Fruit fly (Drosophila melanogaster) whole organism, adult: Measurements from ENCODE around the gene Edem1.
A peak's percentile ranks its signal among the peaks of the same experiment; 100 is the strongest.

Experiments
- CG11617 ChIP-seq: fragments of 200-800 bp; sonication (Bioruptor generic); optimal IDR thresholded peaks from 2 replicates; lab custom pipeline; 2017; ENCODE audit warnings: mild to moderate bottlenecking, missing biosample characterization, missing genetic modification reagents, missing genetic modification characterization
- CG12768 ChIP-seq: fragments of 200-800 bp; sonication (Bioruptor generic); optimal IDR thresholded peaks from 2 replicates; lab custom pipeline; 2017; ENCODE audit warnings: missing biosample characterization, missing genetic modification characterization, mild to moderate bottlenecking, moderate library complexity, missing genetic modification reagents
- CG14711 ChIP-seq: fragments of 200-800 bp; sonication (Bioruptor generic); optimal IDR thresholded peaks from 2 replicates; lab custom pipeline; 2018; ENCODE audit warnings: missing biosample characterization, mild to moderate bottlenecking, missing genetic modification characterization, moderate library complexity
- CG1620 ChIP-seq: fragments of 200-800 bp; sonication (Bioruptor generic); optimal IDR thresholded peaks from 2 replicates; lab custom pipeline; 2016; ENCODE audit warnings: missing biosample characterization, missing genetic modification characterization
- CG33017 ChIP-seq: fragments of 200-800 bp; sonication (Bioruptor generic); optimal IDR thresholded peaks from 2 replicates; lab custom pipeline; 2018; ENCODE audit warnings: missing biosample characterization, mild to moderate bottlenecking, missing genetic modification characterization, moderate library complexity
- CG5204 ChIP-seq: fragments of 200-800 bp; sonication (Bioruptor generic); optimal IDR thresholded peaks from 2 replicates; lab custom pipeline; 2016; ENCODE audit warnings: missing biosample characterization, missing genetic modification characterization
- CG7045 ChIP-seq: fragments of 200-800 bp; sonication (Bioruptor generic); optimal IDR thresholded peaks from 2 replicates; lab custom pipeline; 2017; ENCODE audit warnings: missing biosample characterization, mild to moderate bottlenecking, missing genetic modification characterization
- CG7101 ChIP-seq: fragments of 200-800 bp; sonication (Bioruptor generic); optimal IDR thresholded peaks from 2 replicates; lab custom pipeline; 2018; ENCODE audit warnings: missing biosample characterization, mild to moderate bottlenecking, missing genetic modification characterization, moderate library complexity
- Clk ChIP-seq: fragments of 200-800 bp; sonication (Bioruptor generic); optimal IDR thresholded peaks from 2 replicates; lab custom pipeline; 2017; ENCODE audit warnings: missing biosample characterization, missing genetic modification characterization
- Crg-1 ChIP-seq: fragments of 200-800 bp; sonication (Bioruptor generic); optimal IDR thresholded peaks from 2 replicates; lab custom pipeline; 2016; ENCODE audit warnings: missing biosample characterization, missing genetic modification characterization
- Hr96 ChIP-seq: fragments of 200-800 bp; sonication (Bioruptor generic); optimal IDR thresholded peaks from 2 replicates; lab custom pipeline; 2016; ENCODE audit warnings: missing biosample characterization, missing genetic modification characterization
- Mnt ChIP-seq: fragments of 200-800 bp; sonication (Bioruptor generic); optimal IDR thresholded peaks from 2 replicates; lab custom pipeline; 2016; ENCODE audit warnings: missing biosample characterization, mild to moderate bottlenecking, missing genetic modification characterization
- bab1 ChIP-seq: fragments of 200-800 bp; sonication (Bioruptor generic); optimal IDR thresholded peaks from 3 replicates; lab custom pipeline; 2019; ENCODE audit warnings: missing biosample characterization, mild to moderate bottlenecking, missing genetic modification characterization, moderate library complexity
- cic ChIP-seq: fragments of 200-800 bp; sonication (Bioruptor generic); optimal IDR thresholded peaks from 2 replicates; lab custom pipeline; 2017; ENCODE audit warnings: missing biosample characterization, mild to moderate bottlenecking, missing genetic modification characterization, moderate library complexity
- cnc ChIP-seq, 2 experiments: fragments of >200 bp; optimal IDR thresholded peaks; 2 replicates each; lab custom pipeline; 2017
- kay ChIP-seq: fragments of 200-800 bp; sonication (Bioruptor generic); peaks from one replicate; lab custom pipeline; 2016; ENCODE audit warnings: missing biosample characterization, missing genetic modification characterization, borderline replicate concordance
- ovo ChIP-seq: fragments of 200-800 bp; sonication (Bioruptor generic); optimal IDR thresholded peaks from 2 replicates; lab custom pipeline; 2016; ENCODE audit warnings: missing biosample characterization, missing genetic modification characterization
- pad ChIP-seq: fragments of 200-800 bp; sonication (Bioruptor generic); optimal IDR thresholded peaks from 3 replicates; lab custom pipeline; 2017; ENCODE audit warnings: missing biosample characterization, missing genetic modification characterization, mild to moderate bottlenecking, moderate library complexity, missing genetic modification reagents
- tj ChIP-seq: fragments of 200-800 bp; sonication (Bioruptor generic); optimal IDR thresholded peaks from 3 replicates; lab custom pipeline; 2017; ENCODE audit warnings: missing biosample characterization, mild to moderate bottlenecking, missing genetic modification characterization, moderate library complexity
- toe ChIP-seq: fragments of 200-800 bp; sonication (Bioruptor generic); optimal IDR thresholded peaks from 2 replicates; lab custom pipeline; 2016; ENCODE audit warnings: missing biosample characterization, missing genetic modification characterization

Gene Edem1

dm6 chrX:1908757-1909156, at the start of gene Edem1, which contains the start of gene Rbcn-3B:
Gene Edem1 (minus strand): TSS chrX:1908827.
Gene Rbcn-3B (plus strand): TSS chrX:1908920.
- TF ChIP-seq CG14711 (peak; percentile 97), kay (GFP tag; lab: Kevin White, UChicago) (no peak), bab1 (GFP tag; lab: Kevin White, UChicago) (peak; percentile 48), CG12768 (GFP tag; lab: Kevin White, UChicago) (peak; percentile 7), Hr96 (GFP tag; lab: Kevin White, UChicago) (no peak), Clk (no peak), cnc (optimal IDR thresholded peaks at IDR 0.05; lab: Kevin White, UChicago) (no peak), Mnt (GFP tag; lab: Kevin White, UChicago) (peak; percentile 70)

DNA sequence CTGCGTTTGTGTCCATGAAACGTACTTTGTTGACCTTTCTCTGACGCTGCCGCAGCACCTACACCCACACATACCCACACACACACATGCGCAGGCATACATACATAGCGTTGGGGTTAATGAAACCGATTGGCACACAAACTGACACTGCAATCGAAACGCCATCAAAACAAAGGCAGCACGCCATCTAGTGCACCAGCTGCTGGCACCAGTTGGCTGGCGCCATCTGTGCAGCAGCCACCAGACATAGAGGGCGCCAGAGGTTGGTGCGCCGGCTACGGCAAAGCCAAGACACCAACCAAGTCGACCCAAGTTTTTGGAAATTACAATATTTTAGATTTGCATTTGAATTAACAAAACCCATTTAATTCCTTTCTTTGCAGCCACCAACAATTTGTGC, 44.3 kb upstream of the Edem1 start:
- TF ChIP-seq CG5204 (no peak), CG33017 (tag; lab: Kevin White, UChicago) (no peak), CG7101 (peak; percentile 36), Mnt (GFP tag; lab: Kevin White, UChicago) (no peak), CG11617 (GFP tag; lab: Kevin White, UChicago) (no peak), toe (GFP tag; lab: Kevin White, UChicago) (no peak), CG12768 (GFP tag; lab: Kevin White, UChicago) (no peak), bab1 (GFP tag; lab: Kevin White, UChicago) (peak; percentile 50), cnc (optimal IDR thresholded peaks at IDR 0.05; lab: Kevin White, UChicago) (no peak), Crg-1 (peak; percentile 10), Hr96 (GFP tag; lab: Kevin White, UChicago) (peak; percentile 61), ovo (peak; percentile 47), cic (GFP tag; lab: Kevin White, UChicago) (no peak), CG7045 (GFP tag; lab: Kevin White, UChicago) (no peak), CG1620 (GFP tag; lab: Kevin White, UChicago) (peak; percentile 83), tj (GFP tag; lab: Kevin White, UChicago) (peak; percentile 10), pad (GFP tag; lab: Kevin White, UChicago) (peak; percentile 52), Clk (no peak), CG14711 (no peak), kay (GFP tag; lab: Kevin White, UChicago) (no peak)

- TF ChIP-seq Hr96 (GFP tag; lab: Kevin White, UChicago) (peak; percentile 85), CG5204 (peak; percentile 66), cnc (optimal IDR thresholded peaks at IDR 0.05; lab: Kevin White, UChicago) (no peak), pad (GFP tag; lab: Kevin White, UChicago) (peak; percentile 59), CG7045 (GFP tag; lab: Kevin White, UChicago) (peak; percentile 70), CG7101 (peak; percentile 85), bab1 (GFP tag; lab: Kevin White, UChicago) (peak; percentile 91), Crg-1 (no peak), ovo (no peak), Clk (peak; percentile 43), cic (GFP tag; lab: Kevin White, UChicago) (no peak), kay (GFP tag; lab: Kevin White, UChicago) (no peak), CG33017 (tag; lab: Kevin White, UChicago) (peak; percentile 65), Mnt (GFP tag; lab: Kevin White, UChicago) (peak; percentile 46), CG12768 (GFP tag; lab: Kevin White, UChicago) (peak; percentile 74), CG11617 (GFP tag; lab: Kevin White, UChicago) (peak; percentile 62), toe (GFP tag; lab: Kevin White, UChicago) (peak; percentile 50), tj (GFP tag; lab: Kevin White, UChicago) (peak; percentile 36), CG14711 (peak; percentile 83), CG1620 (GFP tag; lab: Kevin White, UChicago) (peak; percentile 26)
These were observed 42.9 kb upstream of the Edem1 start for dm6 chrX:1951391-1952066.

dm6 chrX:1950311-1950710, 41.7 kb upstream of the Edem1 start:
- TF ChIP-seq CG7101 (no peak), ovo (no peak)

DNA sequence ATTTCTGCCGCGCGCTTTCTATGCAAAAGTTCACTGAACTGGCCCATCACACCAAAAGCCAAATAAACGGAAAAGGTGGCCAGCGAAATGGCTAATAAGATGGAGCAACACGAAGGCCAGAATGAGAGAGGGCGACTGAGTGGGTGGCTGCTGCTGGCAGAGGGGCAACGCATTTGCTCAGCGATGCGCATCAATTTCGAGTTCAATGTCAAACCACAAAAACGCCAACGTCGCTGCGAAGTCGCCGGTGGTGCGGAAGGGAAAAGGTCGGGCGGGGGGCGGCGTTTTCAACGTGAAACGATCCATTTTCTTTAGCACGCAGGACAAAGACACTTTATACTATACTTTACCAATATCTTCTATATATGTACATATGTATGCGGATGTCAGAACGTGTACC, 41.0 kb upstream of the Edem1 start:
- no peak for TF ChIP-seq pad (GFP tag; lab: Kevin White, UChicago)
- no peak for TF ChIP-seq CG7045 (GFP tag; lab: Kevin White, UChicago)
- no peak for TF ChIP-seq CG7101
- no peak for TF ChIP-seq Clk
- no peak for TF ChIP-seq CG14711
- TF ChIP-seq CG1620 (GFP tag; lab: Kevin White, UChicago), result no peak
- no peak for TF ChIP-seq CG5204
- TF ChIP-seq CG12768 (GFP tag; lab: Kevin White, UChicago), result no peak
- no peak for TF ChIP-seq Hr96 (GFP tag; lab: Kevin White, UChicago)
- TF ChIP-seq ovo, result no peak
- no peak for TF ChIP-seq Mnt (GFP tag; lab: Kevin White, UChicago)
- TF ChIP-seq CG33017 (tag; lab: Kevin White, UChicago), result no peak
- TF ChIP-seq toe (GFP tag; lab: Kevin White, UChicago), result no peak

- TF ChIP-seq CG7101 (peak; percentile 79), CG11617 (GFP tag; lab: Kevin White, UChicago) (peak; percentile 26), CG14711 (peak; percentile 77), CG1620 (GFP tag; lab: Kevin White, UChicago) (no peak), ovo (no peak), bab1 (GFP tag; lab: Kevin White, UChicago) (peak; percentile 89), Crg-1 (peak; percentile 9), CG33017 (tag; lab: Kevin White, UChicago) (peak; percentile 16), cnc (optimal IDR thresholded peaks at IDR 0.05; lab: Kevin White, UChicago) (no peak), Mnt (GFP tag; lab: Kevin White, UChicago) (no peak), pad (GFP tag; lab: Kevin White, UChicago) (peak; percentile 48), tj (GFP tag; lab: Kevin White, UChicago) (peak; percentile 39), toe (GFP tag; lab: Kevin White, UChicago) (no peak), CG7045 (GFP tag; lab: Kevin White, UChicago) (peak; percentile 8)
These were observed 40.0 kb upstream of the Edem1 start for dm6 chrX:1948508-1949065.
